Fruit fly (Drosophila melanogaster) whole organism, larva: ENCODE data around the gene CG43116.

ENCODE experiments used
- noc ChIP-seq: fragments of 200-800 bp; sonication (Bioruptor generic); optimal IDR thresholded peaks from 3 replicates; lab custom pipeline; 2019; ENCODE audit warnings: missing biosample characterization, mild to moderate bottlenecking, missing genetic modification characterization, moderate library complexity

CG43116 gene

dm6 chr3R:26008892-26009539 is 12.2 kb upstream of the CG43116 start:
- TF ChIP-seq noc (tag; lab: Kevin White, UChicago), result peak; percentile 85

dm6 chr3R:26007964-26008868 is 11.4 kb upstream of the CG43116 start:
- peak; percentile 56 for TF ChIP-seq noc (tag; lab: Kevin White, UChicago)

dm6 chr3R:26007298-26007697 is 10.5 kb upstream of the CG43116 start:
- TF ChIP-seq noc (tag; lab: Kevin White, UChicago), result no peak

- peak; percentile 57 for TF ChIP-seq noc (tag; lab: Kevin White, UChicago)
Observed at dm6 chr3R:26005978-26006934, 9.5 kb upstream of the CG43116 start.

dm6 chr3R:26005619-26005977 is 8.8 kb upstream of the CG43116 start:
- TF ChIP-seq noc (tag; lab: Kevin White, UChicago), result no peak

- TF ChIP-seq noc (tag; lab: Kevin White, UChicago), result peak; percentile 16
Observed at dm6 chr3R:26004377-26005000, 7.7 kb upstream of the CG43116 start.

- TF ChIP-seq noc (tag; lab: Kevin White, UChicago), result no peak
Observed at dm6 chr3R:26002570-26003332, 6.0 kb upstream of the CG43116 start.

dm6 chr3R:26002039-26002438 is 5.2 kb upstream of the CG43116 start:
- TF ChIP-seq noc (tag; lab: Kevin White, UChicago), result no peak

- no peak for TF ChIP-seq noc (tag; lab: Kevin White, UChicago)
Observed at dm6 chr3R:26000720-26001682, 4.2 kb upstream of the CG43116 start.

dm6 chr3R:25999611-26000010 is 2.8 kb upstream of the CG43116 start:
- TF ChIP-seq noc (tag; lab: Kevin White, UChicago), result no peak

dm6 chr3R:25999130-25999529 is 2.3 kb upstream of the CG43116 start:
- TF ChIP-seq noc (tag; lab: Kevin White, UChicago), result no peak

- no peak for TF ChIP-seq noc (tag; lab: Kevin White, UChicago)
Observed at dm6 chr3R:25997068-25997714, 395 bp upstream of the CG43116 start.

- no peak for TF ChIP-seq noc (tag; lab: Kevin White, UChicago)
Observed at dm6 chr3R:25983274-25983673, 13.5 kb downstream of the CG43116 start.
